Fruit fly (Drosophila melanogaster): ENCODE measurements around the gene Pex23.

Gene Pex23

dm6 chr3L:20247513-20248173 is 54.3 kb downstream of the Pex23 start, which contains the start of gene rdgC (continued):
- TF ChIP-seq CG31441 (GFP tag; IDR thresholded peaks at IDR 0.05) (peak; percentile 95), CG15479 (GFP tag; optimal IDR thresholded peaks at IDR 0.05) (no peak), CG1024 (GFP tag; IDR thresholded peaks at IDR 0.05) (peak; percentile 94), sug (tag; optimal IDR thresholded peaks at IDR 0.05) (peak; percentile 76), slp2 (GFP tag; optimal IDR thresholded peaks at IDR 0.05) (peak; percentile 93), CG9609 (GFP tag; optimal IDR thresholded peaks at IDR 0.05) (peak; percentile 96), CG2120 (GFP tag; optimal IDR thresholded peaks at IDR 0.05) (peak; percentile 97), wdn (GFP tag; IDR thresholded peaks at IDR 0.05) (peak; percentile 92), nom (GFP tag; optimal IDR thresholded peaks at IDR 0.05) (no peak), CG7963 (GFP tag; IDR thresholded peaks at IDR 0.05; ENCODE audit: partially characterized antibody) (no peak), CG11247 (GFP tag; IDR thresholded peaks at IDR 0.05) (peak; percentile 94), CG6254 (GFP tag; optimal IDR thresholded peaks at IDR 0.05) (peak; percentile 85), knrl (GFP tag; IDR thresholded peaks at IDR 0.05; ENCODE audit: partially characterized antibody) (no peak), grau (tag; optimal IDR thresholded peaks at IDR 0.05) (peak; percentile 94), CG10654 (GFP tag; optimal IDR thresholded peaks at IDR 0.05) (peak; percentile 94), HmgD (GFP tag; optimal IDR thresholded peaks at IDR 0.05) (peak; percentile 95), Bteb2 (GFP tag; optimal IDR thresholded peaks at IDR 0.05) (peak; percentile 94), lmd (GFP tag; IDR thresholded peaks at IDR 0.05) (peak; percentile 96), CG13894 (tag; optimal IDR thresholded peaks at IDR 0.05) (peak; percentile 92), CG42726 (GFP tag; IDR thresholded peaks at IDR 0.05; ENCODE audit: partially characterized antibody) (0 out of 2 replicates have a peak, but pooled peaks have one; percentile 13), CG17359 (tag; optimal IDR thresholded peaks at IDR 0.05) (peak; percentile 98), dm (GFP tag; optimal IDR thresholded peaks at IDR 0.05) (peak; percentile 86), amos (GFP tag; IDR thresholded peaks at IDR 0.05; ENCODE audit: partially characterized antibody) (0 out of 2 replicates have a peak, but pooled peaks have one; percentile 17), CG12299 (tag; optimal IDR thresholded peaks at IDR 0.05) (peak; percentile 93), Tbp (GFP tag; optimal IDR thresholded peaks at IDR 0.05) (no peak), CG15011 (GFP tag; optimal IDR thresholded peaks at IDR 0.05) (peak; percentile 95), mam (GFP tag; optimal IDR thresholded peaks at IDR 0.05) (peak; percentile 97), CG13287 (GFP tag; IDR thresholded peaks at IDR 0.05; ENCODE audit: partially characterized antibody) (peak; percentile 25; the same call in 1 of the 2 replicates), ranshi (GFP tag; IDR thresholded peaks at IDR 0.05) (peak; percentile 98), CG14860 (GFP tag; IDR thresholded peaks at IDR 0.05; ENCODE audit: partially characterized antibody) (no peak), CG18619 (GFP tag; optimal IDR thresholded peaks at IDR 0.05) (peak; percentile 91), CG14965 (GFP tag; optimal IDR thresholded peaks at IDR 0.05; ENCODE audit: borderline replicate concordance) (peak; percentile 81), mirr (GFP tag; optimal IDR thresholded peaks at IDR 0.05) (peak; percentile 93), NfI (GFP tag; optimal IDR thresholded peaks at IDR 0.05) (peak; percentile 96), CG9437 (GFP tag; optimal IDR thresholded peaks at IDR 0.05) (peak; percentile 85), D19A (tag; optimal IDR thresholded peaks at IDR 0.05) (peak; percentile 93), mld (GFP tag; IDR thresholded peaks at IDR 0.05; ENCODE audit: partially characterized antibody) (no peak), so (GFP tag; IDR thresholded peaks at IDR 0.05) (peak; percentile 96), CG16813 (GFP tag; IDR thresholded peaks at IDR 0.05; ENCODE audit: partially characterized antibody) (no peak), insv (GFP tag; optimal IDR thresholded peaks at IDR 0.05) (peak in 1 of 2 experiments; percentile 15), E2f1 (GFP tag; IDR thresholded peaks at IDR 0.05) (peak; percentile 97), Lpt (GFP tag; optimal IDR thresholded peaks at IDR 0.05) (no peak), CG7357 (GFP tag; IDR thresholded peaks at IDR 0.05) (peak; percentile 87), CG17385 (GFP tag; optimal IDR thresholded peaks at IDR 0.05) (peak; percentile 92), odd (GFP tag; optimal IDR thresholded peaks at IDR 0.05) (peak; percentile 89), vnd (GFP tag; IDR thresholded peaks at IDR 0.05; ENCODE audit: partially characterized antibody) (no peak), CG18764 (GFP tag; optimal IDR thresholded peaks at IDR 0.05) (peak; percentile 95), Hand (GFP tag; optimal IDR thresholded peaks at IDR 0.05) (peak; percentile 94)
